Worm (Caenorhabditis elegans) whole organism, L1 larva: ENCODE measurements around the gene C07G2.5.

Experiments
- C04F5.9 ChIP-seq: sonication (generic microtip); optimal IDR thresholded peaks from 2 replicates; lab custom pipeline; 2016; ENCODE audit warnings: missing genetic modification characterization, missing compliant biosample characterization
- C16A3.4 ChIP-seq: fragments of 150-350 bp; optimal IDR thresholded peaks from 2 replicates; lab custom pipeline; 2014; ENCODE audit warnings: missing biosample characterization, missing genetic modification characterization
- C34B4.2 ChIP-seq: sonication (generic microtip); optimal IDR thresholded peaks from 2 replicates; lab custom pipeline; 2017; ENCODE audit warnings: mild to moderate bottlenecking, missing genetic modification characterization, missing compliant biosample characterization
- F16B12.6 ChIP-seq: fragments of 150-350 bp; optimal IDR thresholded peaks from 2 replicates; lab custom pipeline; 2014; ENCODE audit warnings: missing biosample characterization, missing genetic modification characterization
- Y116A8C.19 ChIP-seq: sonication (generic microtip); optimal IDR thresholded peaks from 2 replicates; lab custom pipeline; 2016; ENCODE audit warnings: missing compliant biosample characterization, missing genetic modification characterization, borderline replicate concordance
- aha-1 ChIP-seq: fragments of 150-350 bp; optimal IDR thresholded peaks from 2 replicates; lab custom pipeline; 2014; ENCODE audit warnings: missing biosample characterization, missing genetic modification characterization
- alr-1 ChIP-seq: fragments of 200-800 bp; sonication (Bioruptor generic); optimal IDR thresholded peaks from 2 replicates; lab custom pipeline; 2018; ENCODE audit warnings: borderline replicate concordance, mild to moderate bottlenecking, missing genetic modification characterization, missing compliant biosample characterization
- ama-1 ChIP-seq: fragments of 150-350 bp; optimal IDR thresholded peaks from 2 replicates; lab custom pipeline; 2014
- ceh-8 ChIP-seq: fragments of 200-800 bp; sonication (Bioruptor generic); optimal IDR thresholded peaks from 2 replicates; lab custom pipeline; 2018; ENCODE audit warnings: mild to moderate bottlenecking, missing genetic modification characterization, moderate library complexity, missing compliant biosample characterization
- ceh-88 ChIP-seq: fragments of 200-800 bp; sonication (Bioruptor generic); IDR thresholded peaks from 2 replicates; pipeline ENCODE4 v1.3.6; 2022; ENCODE audit warnings: missing genetic modification characterization, missing compliant biosample characterization
- ceh-90 ChIP-seq: sonication (generic microtip); optimal IDR thresholded peaks from 2 replicates; lab custom pipeline; 2016; ENCODE audit warnings: missing genetic modification characterization, missing compliant biosample characterization
- egl-13 ChIP-seq: sonication (generic microtip); optimal IDR thresholded peaks from 2 replicates; lab custom pipeline; 2016; ENCODE audit warnings: missing genotype, missing genetic modification reagents, missing genetic modification characterization, missing compliant biosample characterization
- egl-27 ChIP-seq, 2 experiments: fragments of 150-350 bp in 1 of 2; sonication (generic microtip); optimal IDR thresholded peaks; 3 replicates each; lab custom pipeline; 2017 to 2018; ENCODE audit warnings: missing biosample characterization in 2 of 2, missing genetic modification characterization in 2 of 2, missing genetic modification reagents in 2 of 2
- elt-2 ChIP-seq: sonication (generic microtip); optimal IDR thresholded peaks from 2 replicates; lab custom pipeline; 2016; ENCODE audit warnings: missing genetic modification characterization, mild to moderate bottlenecking, inconsistent platforms, missing compliant biosample characterization, missing genetic modification reagents
- ets-5 ChIP-seq: fragments of 200-800 bp; sonication (Bioruptor generic); IDR thresholded peaks from 2 replicates; pipeline ENCODE4 v1.3.6; 2022; ENCODE audit warnings: missing genetic modification characterization, missing compliant biosample characterization
- fkh-4 ChIP-seq: sonication (generic microtip); optimal IDR thresholded peaks from 2 replicates; lab custom pipeline; 2016; ENCODE audit warnings: missing compliant biosample characterization, missing genetic modification characterization, borderline replicate concordance
- fkh-8 ChIP-seq: sonication (generic microtip); optimal IDR thresholded peaks from 2 replicates; lab custom pipeline; 2016; ENCODE audit warnings: mild to moderate bottlenecking, missing genetic modification characterization, missing compliant biosample characterization
- fos-1 ChIP-seq: fragments of 150-350 bp; optimal IDR thresholded peaks from 2 replicates; lab custom pipeline; 2014; ENCODE audit warnings: missing biosample characterization, missing genetic modification characterization
- irx-1 ChIP-seq: sonication (generic microtip); optimal IDR thresholded peaks from 2 replicates; lab custom pipeline; 2016; ENCODE audit warnings: missing genetic modification characterization, missing compliant biosample characterization
- isw-1 ChIP-seq: fragments of 200-800 bp; sonication (Bioruptor generic); IDR thresholded peaks from 2 replicates; pipeline ENCODE4 v1.3.6; 2022; ENCODE audit warnings: missing genetic modification characterization, missing compliant biosample characterization
- jun-1 ChIP-seq: fragments of 150-350 bp; optimal IDR thresholded peaks from 2 replicates; lab custom pipeline; 2014; ENCODE audit warnings: missing biosample characterization, missing genetic modification reagents, missing genetic modification characterization
- lin-15B ChIP-seq: fragments of 150-350 bp; sonication (generic microtip); optimal IDR thresholded peaks from 3 replicates; lab custom pipeline; 2014; ENCODE audit warnings: missing biosample characterization, missing genetic modification characterization
- lin-35 ChIP-seq, 2 experiments: fragments of 150-350 bp; optimal IDR thresholded peaks; 2 replicates each; lab custom pipeline; 2014; ENCODE audit warnings: missing biosample characterization in 2 of 2, missing genetic modification characterization in 2 of 2, missing genetic modification reagents in 2 of 2
- mab-9 ChIP-seq: fragments of 200-800 bp; sonication (Bioruptor generic); IDR thresholded peaks from 2 replicates; pipeline ENCODE4 v1.3.6; 2022; ENCODE audit warnings: missing genetic modification reagents, missing genetic modification characterization, missing compliant biosample characterization
- mdl-1 ChIP-seq, 2 experiments: fragments of 150-350 bp; optimal IDR thresholded peaks; 2 replicates each; lab custom pipeline; 2014 to 2017; ENCODE audit warnings: missing biosample characterization in 2 of 2, missing genetic modification characterization in 2 of 2, inconsistent platforms in 1 of 2
- mef-2 ChIP-seq: fragments of 150-350 bp; optimal IDR thresholded peaks from 2 replicates; lab custom pipeline; 2014; ENCODE audit warnings: missing biosample characterization, missing genetic modification characterization
- nhr-11 ChIP-seq: fragments of 150-350 bp; optimal IDR thresholded peaks from 2 replicates; lab custom pipeline; 2014; ENCODE audit warnings: missing biosample characterization, missing genetic modification characterization
- nhr-12 ChIP-seq: sonication (generic microtip); optimal IDR thresholded peaks from 2 replicates; lab custom pipeline; 2017; ENCODE audit warnings: missing biosample characterization, missing genetic modification characterization
- nhr-19 ChIP-seq: fragments of 200-800 bp; sonication (Bioruptor generic); conservative IDR thresholded peaks from 2 replicates; pipeline ENCODE4 v1.3.6; 2022; ENCODE audit warnings: missing genetic modification characterization, missing compliant biosample characterization
- nhr-20 ChIP-seq: sonication (generic microtip); optimal IDR thresholded peaks from 2 replicates; lab custom pipeline; 2016; ENCODE audit warnings: mild to moderate bottlenecking, missing genetic modification characterization, missing compliant biosample characterization
- nhr-28 ChIP-seq: fragments of 150-350 bp; optimal IDR thresholded peaks from 2 replicates; lab custom pipeline; 2014; ENCODE audit warnings: missing biosample characterization, missing genetic modification characterization
- nhr-71 ChIP-seq: sonication (generic microtip); optimal IDR thresholded peaks from 2 replicates; lab custom pipeline; 2016; ENCODE audit warnings: mild to moderate bottlenecking, missing genetic modification characterization, moderate library complexity, missing compliant biosample characterization
- nhr-76 ChIP-seq: sonication (generic microtip); optimal IDR thresholded peaks from 2 replicates; lab custom pipeline; 2017; ENCODE audit warnings: missing biosample characterization, missing genetic modification characterization
- nhr-77 ChIP-seq: fragments of 150-350 bp; optimal IDR thresholded peaks from 2 replicates; lab custom pipeline; 2014; ENCODE audit warnings: missing biosample characterization, missing genetic modification characterization
- nhr-84 ChIP-seq: sonication (generic microtip); optimal IDR thresholded peaks from 2 replicates; lab custom pipeline; 2017; ENCODE audit warnings: missing biosample characterization, missing genetic modification characterization
- nhr-90 ChIP-seq: sonication (generic microtip); optimal IDR thresholded peaks from 2 replicates; lab custom pipeline; 2016; ENCODE audit warnings: mild to moderate bottlenecking, missing genetic modification characterization, missing compliant biosample characterization; ENCODE audit not compliant: poor library complexity
- pax-3 ChIP-seq: fragments of 200-800 bp; sonication (Bioruptor generic); optimal IDR thresholded peaks from 2 replicates; lab custom pipeline; 2018; ENCODE audit warnings: mild to moderate bottlenecking, missing genetic modification characterization, moderate library complexity, missing compliant biosample characterization
- pqm-1 ChIP-seq: sonication (generic microtip); optimal IDR thresholded peaks from 3 replicates; lab custom pipeline; 2017; ENCODE audit warnings: missing biosample characterization, missing genetic modification characterization
- rnt-1 ChIP-seq: sonication (generic microtip); optimal IDR thresholded peaks from 2 replicates; lab custom pipeline; 2016; ENCODE audit warnings: mild to moderate bottlenecking, missing genetic modification characterization, moderate library complexity, missing compliant biosample characterization
- snpc-4 ChIP-seq: fragments of 150-350 bp; optimal IDR thresholded peaks from 2 replicates; lab custom pipeline; 2014; ENCODE audit warnings: missing biosample characterization, missing genetic modification characterization
- snu-23 ChIP-seq: sonication (generic microtip); optimal IDR thresholded peaks from 2 replicates; lab custom pipeline; 2016; ENCODE audit warnings: missing genetic modification characterization, missing compliant biosample characterization
- sox-4 ChIP-seq: sonication (generic microtip); optimal IDR thresholded peaks from 2 replicates; lab custom pipeline; 2016; ENCODE audit warnings: missing genetic modification characterization, missing compliant biosample characterization
- unc-130 ChIP-seq: fragments of 150-350 bp; optimal IDR thresholded peaks from 2 replicates; lab custom pipeline; 2017; ENCODE audit warnings: missing biosample characterization, missing genetic modification characterization, inconsistent platforms
- unc-30 ChIP-seq: sonication (generic microtip); optimal IDR thresholded peaks from 2 replicates; lab custom pipeline; 2017; ENCODE audit warnings: missing biosample characterization, missing genetic modification characterization
- unc-86 ChIP-seq: sonication (generic microtip); optimal IDR thresholded peaks from 2 replicates; lab custom pipeline; 2016; ENCODE audit warnings: missing genetic modification characterization, missing compliant biosample characterization
- unc-98 ChIP-seq: fragments of 200-800 bp; sonication (Bioruptor generic); IDR thresholded peaks from 2 replicates; pipeline ENCODE4 v1.3.6; 2022; ENCODE audit warnings: missing genetic modification characterization, missing compliant biosample characterization
- vab-15 ChIP-seq: sonication (generic microtip); optimal IDR thresholded peaks from 2 replicates; lab custom pipeline; 2017; ENCODE audit warnings: missing genotype, mild to moderate bottlenecking, missing genetic modification characterization, missing compliant biosample characterization
- xbp-1 ChIP-seq: sonication (generic microtip); optimal IDR thresholded peaks from 2 replicates; lab custom pipeline; 2016; ENCODE audit warnings: missing genetic modification characterization, missing compliant biosample characterization
- zag-1 ChIP-seq: fragments of 150-350 bp; optimal IDR thresholded peaks from 2 replicates; lab custom pipeline; 2014; ENCODE audit warnings: missing biosample characterization, missing genetic modification characterization
- ztf-11 ChIP-seq, 2 experiments: sonication (generic microtip); optimal IDR thresholded peaks; 2 replicates each; lab custom pipeline; 2016 to 2017; ENCODE audit warnings: missing genetic modification characterization in 2 of 2, missing biosample characterization in 1 of 2, missing compliant biosample characterization in 1 of 2

Gene C07G2.5

DNA sequence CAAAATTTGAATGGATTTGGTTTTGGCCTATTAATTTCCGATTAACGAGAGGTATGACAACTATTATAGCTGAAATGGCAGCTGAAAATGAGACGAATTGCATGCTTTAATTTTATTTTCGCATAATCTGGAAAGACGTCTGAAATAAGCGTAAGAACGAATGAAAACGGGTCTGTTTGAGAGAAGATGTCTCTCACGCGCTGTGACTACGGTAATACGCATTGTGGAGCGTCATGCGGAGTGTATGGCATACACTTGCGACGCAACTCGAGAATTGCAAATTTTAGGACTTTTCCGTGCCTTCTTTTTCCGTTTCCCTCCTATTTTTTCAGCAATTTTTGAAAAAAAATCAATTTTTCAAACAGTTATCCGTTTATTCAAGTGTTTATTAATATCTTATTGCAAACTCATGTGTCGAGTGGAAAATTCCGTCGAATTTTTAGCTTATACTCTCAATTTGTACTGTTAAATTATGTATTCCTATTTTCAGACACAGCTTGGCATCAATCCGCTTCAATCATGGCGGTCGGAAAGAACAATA lies 23.3 kb downstream of the C07G2.5 start, which contains the start of gene rps-1 (continued):
- TF ChIP-seq vab-15 (peak; percentile 96), nhr-76 (tag; lab: Kevin White, UChicago) (peak; percentile 68), ceh-90 (tag; lab: Kevin White, UChicago) (peak; percentile 65), fos-1 (tag; lab: Kevin White, UChicago) (peak; percentile 96), nhr-77 (tag; lab: Kevin White, UChicago) (peak; percentile 98), F16B12.6 (tag; lab: Kevin White, UChicago) (peak; percentile 82), ceh-8 (GFP tag; lab: Kevin White, UChicago) (peak; percentile 96), unc-86 (tag; lab: Kevin White, UChicago) (peak; percentile 99), C04F5.9 (peak; percentile 97), snu-23 (GFP tag; lab: Kevin White, UChicago) (peak; percentile 100), nhr-71 (tag; lab: Kevin White, UChicago) (peak; percentile 99), C16A3.4 (tag; lab: Kevin White, UChicago) (peak; percentile 99), irx-1 (tag; lab: Kevin White, UChicago) (peak; percentile 98), nhr-28 (tag; lab: Kevin White, UChicago) (peak; percentile 60), ets-5 (0 out of 2 replicates have a peak, but pooled peaks have one; percentile 11), mef-2 (peak; percentile 94), alr-1 (tag; lab: Kevin White, UChicago) (no peak), egl-27 (tag; optimal IDR thresholded peaks at IDR 0.05; lab: Kevin White, UChicago) (peak; percentile 77 to 81), mab-9 (GFP tag; lab: Robert Waterston, UW) (peak; percentile 98), unc-30 (tag; lab: Kevin White, UChicago) (peak; percentile 87), lin-35 (GFP tag; optimal IDR thresholded peaks at IDR 0.05; lab: Kevin White, UChicago) (peak; percentile 96 to 97), isw-1 (GFP tag; lab: Robert Waterston, UW) (peak; percentile 99), egl-13 (tag; lab: Kevin White, UChicago) (peak; percentile 99), nhr-12 (tag; lab: Kevin White, UChicago) (peak; percentile 50), Y116A8C.19 (tag; lab: Kevin White, UChicago) (no peak), rnt-1 (tag; lab: Kevin White, UChicago) (peak; percentile 99), xbp-1 (tag; lab: Kevin White, UChicago) (peak; percentile 99), pax-3 (tag; lab: Kevin White, UChicago) (peak; percentile 97), zag-1 (peak; percentile 59), nhr-20 (tag; lab: Kevin White, UChicago) (peak; percentile 99), jun-1 (tag; lab: Kevin White, UChicago) (peak; percentile 98), mdl-1 (tag; optimal IDR thresholded peaks at IDR 0.05; lab: Kevin White, UChicago) (peak; percentile 55 to 98), nhr-84 (tag; lab: Kevin White, UChicago) (peak; percentile 74), nhr-11 (tag; lab: Kevin White, UChicago) (peak; percentile 94), unc-98 (peak; percentile 92), ceh-88 (GFP tag; lab: Robert Waterston, UW) (peak; percentile 95), lin-15B (tag; lab: Kevin White, UChicago) (peak; percentile 94), aha-1 (tag; lab: Kevin White, UChicago) (peak; percentile 91), ztf-11 (tag; optimal IDR thresholded peaks at IDR 0.05; lab: Kevin White, UChicago) (peak in 1 of 2 experiments; percentile 98), ama-1 (lab: Kevin White, UChicago) (peak; percentile 92), nhr-19 (peak; percentile 99), C34B4.2 (tag; lab: Kevin White, UChicago) (peak; percentile 83), nhr-90 (peak; percentile 99), snpc-4 (tag; lab: Kevin White, UChicago) (peak; percentile 92), elt-2 (tag; lab: Kevin White, UChicago) (peak; percentile 93), unc-130 (tag; lab: Kevin White, UChicago) (peak; percentile 99), pqm-1 (tag; lab: Kevin White, UChicago) (peak; percentile 50), fkh-4 (tag; lab: Kevin White, UChicago) (peak; percentile 91), fkh-8 (peak; percentile 99), sox-4 (tag; lab: Kevin White, UChicago) (peak; percentile 95)
